Worm (Caenorhabditis elegans) whole organism, L3 larva: ENCODE measurements around the gene ugt-58.

Source experiments
- R02D3.7 ChIP-seq: fragments of 150-350 bp; optimal IDR thresholded peaks from 2 replicates; lab custom pipeline; 2014; ENCODE audit warnings: missing biosample characterization, missing genetic modification characterization
- ZK546.5 ChIP-seq: sonication (generic microtip); optimal IDR thresholded peaks from 2 replicates; lab custom pipeline; 2017; ENCODE audit warnings: missing biosample characterization, missing genetic modification characterization
- ceh-28 ChIP-seq: fragments of 150-350 bp; optimal IDR thresholded peaks from 2 replicates; lab custom pipeline; 2014; ENCODE audit warnings: missing biosample characterization, missing genetic modification reagents, missing genetic modification characterization
- ceh-82 ChIP-seq: fragments of 150-350 bp; optimal IDR thresholded peaks from 2 replicates; lab custom pipeline; 2014; ENCODE audit warnings: missing biosample characterization, missing genetic modification characterization
- ceh-9 ChIP-seq: sonication (generic microtip); optimal IDR thresholded peaks from 2 replicates; lab custom pipeline; 2018; ENCODE audit warnings: missing biosample characterization, missing genetic modification characterization
- daf-12 ChIP-seq: fragments of 150-350 bp; optimal IDR thresholded peaks from 2 replicates; lab custom pipeline; 2014; ENCODE audit warnings: missing biosample characterization, missing genetic modification reagents, missing genetic modification characterization
- egl-5 ChIP-seq: fragments of 150-350 bp; optimal IDR thresholded peaks from 2 replicates; lab custom pipeline; 2017; ENCODE audit warnings: missing biosample characterization, missing genetic modification reagents, missing genetic modification characterization, inconsistent platforms
- elt-1 ChIP-seq: fragments of 150-350 bp; optimal IDR thresholded peaks from 2 replicates; lab custom pipeline; 2014; ENCODE audit warnings: missing biosample characterization, missing genetic modification characterization
- elt-2 ChIP-seq: sonication (generic microtip); optimal IDR thresholded peaks from 2 replicates; lab custom pipeline; 2016; ENCODE audit warnings: missing genetic modification reagents, mild to moderate bottlenecking, missing genetic modification characterization, missing compliant biosample characterization
- elt-3 ChIP-seq, 3 experiments: fragments of 150-350 bp in 1 of 3; sonication (generic microtip) in 2 of 3; optimal IDR thresholded peaks; 2 replicates in 2 of 3; 4 replicates in 1 of 3; lab custom pipeline; 2014 to 2017; ENCODE audit warnings: missing biosample characterization in 3 of 3, missing genetic modification characterization in 3 of 3
- eor-1 ChIP-seq, 2 experiments: fragments of 150-350 bp; optimal IDR thresholded peaks; 2 replicates each; lab custom pipeline; 2014 to 2018; ENCODE audit warnings: missing biosample characterization in 2 of 2, missing genetic modification characterization in 2 of 2
- fkh-2 ChIP-seq: fragments of 150-350 bp; optimal IDR thresholded peaks from 2 replicates; lab custom pipeline; 2014; ENCODE audit warnings: missing biosample characterization, missing genetic modification reagents, missing genetic modification characterization
- hmg-11 ChIP-seq: sonication (generic microtip); optimal IDR thresholded peaks from 2 replicates; lab custom pipeline; 2016; ENCODE audit warnings: missing genetic modification characterization, missing compliant biosample characterization
- lin-15B ChIP-seq: fragments of 150-350 bp; optimal IDR thresholded peaks from 2 replicates; lab custom pipeline; 2014; ENCODE audit warnings: missing biosample characterization, missing genetic modification characterization
- lin-39 ChIP-seq: fragments of 150-350 bp; optimal IDR thresholded peaks from 2 replicates; lab custom pipeline; 2018; ENCODE audit warnings: missing biosample characterization, missing genetic modification reagents, missing genetic modification characterization
- lsy-12 ChIP-seq: sonication (generic microtip); optimal IDR thresholded peaks from 2 replicates; lab custom pipeline; 2016; ENCODE audit warnings: mild to moderate bottlenecking, missing genetic modification characterization, missing compliant biosample characterization
- mml-1 ChIP-seq: fragments of 150-350 bp; sonication (generic microtip); optimal IDR thresholded peaks from 3 replicates; lab custom pipeline; 2014; ENCODE audit warnings: missing biosample characterization, missing genetic modification characterization
- nfya-1 ChIP-seq: sonication (generic microtip); optimal IDR thresholded peaks from 2 replicates; lab custom pipeline; 2017; ENCODE audit warnings: missing genetic modification characterization, mild to moderate bottlenecking, missing compliant biosample characterization, antibody characterized with exemption, moderate library complexity; ENCODE audit not compliant: insufficient read depth
- nhr-11 ChIP-seq: fragments of 150-350 bp; optimal IDR thresholded peaks from 2 replicates; lab custom pipeline; 2014; ENCODE audit warnings: missing biosample characterization, missing genetic modification characterization
- nhr-12 ChIP-seq: fragments of 150-350 bp; optimal IDR thresholded peaks from 2 replicates; lab custom pipeline; 2014; ENCODE audit warnings: missing biosample characterization, missing genetic modification characterization
- nhr-23 ChIP-seq: fragments of 150-350 bp; optimal IDR thresholded peaks from 2 replicates; lab custom pipeline; 2014; ENCODE audit warnings: missing biosample characterization, missing genetic modification reagents, missing genetic modification characterization
- nhr-25 ChIP-seq: sonication (generic microtip); optimal IDR thresholded peaks from 2 replicates; lab custom pipeline; 2017; ENCODE audit warnings: missing biosample characterization, missing genetic modification characterization
- nhr-28 ChIP-seq: fragments of 150-350 bp; optimal IDR thresholded peaks from 2 replicates; lab custom pipeline; 2014; ENCODE audit warnings: missing biosample characterization, missing genetic modification characterization
- nhr-43 ChIP-seq: sonication (generic microtip); optimal IDR thresholded peaks from 2 replicates; lab custom pipeline; 2016; ENCODE audit warnings: mild to moderate bottlenecking, missing genetic modification characterization, missing compliant biosample characterization; ENCODE audit not compliant: poor library complexity, severe bottlenecking
- nhr-67 ChIP-seq: fragments of 150-350 bp; optimal IDR thresholded peaks from 2 replicates; lab custom pipeline; 2014; ENCODE audit warnings: missing biosample characterization, missing genetic modification characterization
- nhr-76 ChIP-seq: fragments of 150-350 bp; sonication (generic microtip); optimal IDR thresholded peaks from 5 replicates; lab custom pipeline; 2014; ENCODE audit warnings: missing biosample characterization, missing genetic modification characterization
- nhr-77 ChIP-seq: fragments of 150-350 bp; optimal IDR thresholded peaks from 2 replicates; lab custom pipeline; 2014; ENCODE audit warnings: missing biosample characterization, missing genetic modification characterization
- pha-4 ChIP-seq: fragments of 150-350 bp; optimal IDR thresholded peaks from 2 replicates; lab custom pipeline; 2014; ENCODE audit warnings: missing biosample characterization, missing genetic modification reagents, missing genetic modification characterization
- pqm-1 ChIP-seq: fragments of 150-350 bp; optimal IDR thresholded peaks from 2 replicates; lab custom pipeline; 2017; ENCODE audit warnings: missing biosample characterization, missing genetic modification characterization, inconsistent platforms
- sea-2 ChIP-seq: fragments of 150-350 bp; sonication (generic microtip); optimal IDR thresholded peaks from 4 replicates; lab custom pipeline; 2014; ENCODE audit warnings: missing biosample characterization, missing genetic modification reagents, missing genetic modification characterization
- snpc-4 ChIP-seq: fragments of 150-350 bp; optimal IDR thresholded peaks from 2 replicates; lab custom pipeline; 2014; ENCODE audit warnings: missing biosample characterization, missing genetic modification characterization
- tbx-2 ChIP-seq: sonication (generic microtip); optimal IDR thresholded peaks from 2 replicates; lab custom pipeline; 2016; ENCODE audit warnings: mild to moderate bottlenecking, missing genetic modification characterization, missing compliant biosample characterization
- unc-62 ChIP-seq: fragments of 150-350 bp; sonication (generic microtip); optimal IDR thresholded peaks from 4 replicates; lab custom pipeline; 2014; ENCODE audit warnings: missing biosample characterization, missing genetic modification reagents, missing genetic modification characterization
- ztf-11 ChIP-seq: fragments of 150-350 bp; optimal IDR thresholded peaks from 2 replicates; lab custom pipeline; 2014; ENCODE audit warnings: missing biosample characterization, missing genetic modification characterization
- ztf-4 ChIP-seq: fragments of 150-350 bp; optimal IDR thresholded peaks from 2 replicates; lab custom pipeline; 2014; ENCODE audit warnings: missing biosample characterization, missing genetic modification characterization

ugt-58 gene

ce11 chrII:9592737-9593136, 6.2 kb upstream of the ugt-58 start, which contains the start of gene parp-2:
Gene parp-2, plus strand, starts transcription at chrII:9593037.
- TF ChIP-seq nhr-12 (tag; lab: Kevin White, UChicago): no peak
- no peak for TF ChIP-seq mml-1 (tag; lab: Kevin White, UChicago)
- TF ChIP-seq nhr-76: no peak

ce11 chrII:9591071-9591470, 4.5 kb upstream of the ugt-58 start, which contains the start of the genes E02H1.1 and tag-124:
Gene E02H1.1, minus strand, starts transcription at chrII:9591164.
Gene tag-124, plus strand, starts transcription at chrII:9591292.
- peak; percentile 21 for TF ChIP-seq pqm-1 (tag; lab: Kevin White, UChicago)
- no peak for TF ChIP-seq unc-62 (GFP tag; lab: Kevin White, UChicago)
- no peak for TF ChIP-seq nhr-12 (tag; lab: Kevin White, UChicago)
- peak; percentile 72 for TF ChIP-seq lsy-12 (tag; lab: Kevin White, UChicago)
- TF ChIP-seq pha-4 (tag; lab: Kevin White, UChicago): peak; percentile 77
- TF ChIP-seq nfya-1 (tag; lab: Kevin White, UChicago): peak; percentile 72
- TF ChIP-seq eor-1 (tag; optimal IDR thresholded peaks at IDR 0.05; lab: Kevin White, UChicago): peak in 1 of 2 experiments; percentile 69
- TF ChIP-seq elt-1 (tag; lab: Kevin White, UChicago): no peak
- peak; percentile 17 for TF ChIP-seq elt-2 (tag; lab: Kevin White, UChicago)
- no peak for TF ChIP-seq nhr-76
- peak; percentile 34 for TF ChIP-seq nhr-11 (tag; lab: Kevin White, UChicago)
- TF ChIP-seq lin-15B: peak; percentile 76
- TF ChIP-seq nhr-23 (tag; lab: Kevin White, UChicago): peak; percentile 87
- TF ChIP-seq elt-3 (tag; optimal IDR thresholded peaks at IDR 0.05; lab: Kevin White, UChicago): no peak
- TF ChIP-seq ZK546.5 (tag; lab: Kevin White, UChicago): no peak
- no peak for TF ChIP-seq fkh-2
- TF ChIP-seq nhr-43 (tag; lab: Kevin White, UChicago): peak; percentile 92
- TF ChIP-seq nhr-77: no peak
- no peak for TF ChIP-seq ceh-9 (tag; lab: Kevin White, UChicago)
- peak; percentile 15 for TF ChIP-seq ceh-28 (tag; lab: Kevin White, UChicago)
- TF ChIP-seq hmg-11 (tag; lab: Kevin White, UChicago): peak; percentile 35
- no peak for TF ChIP-seq ztf-11
- TF ChIP-seq nhr-28 (tag; lab: Kevin White, UChicago): no peak
- TF ChIP-seq snpc-4 (tag; lab: Kevin White, UChicago): peak; percentile 62
- peak; percentile 74 for TF ChIP-seq nhr-25 (tag; lab: Kevin White, UChicago)

- TF ChIP-seq ceh-82 (tag; lab: Kevin White, UChicago) (no peak), nhr-67 (no peak), R02D3.7 (tag; lab: Kevin White, UChicago) (no peak), egl-5 (no peak), nhr-23 (tag; lab: Kevin White, UChicago) (no peak), snpc-4 (tag; lab: Kevin White, UChicago) (no peak), ztf-11 (no peak), pha-4 (tag; lab: Kevin White, UChicago) (no peak), lin-15B (no peak), sea-2 (GFP tag; lab: Kevin White, UChicago) (no peak), ztf-4 (tag; lab: Kevin White, UChicago) (no peak)
Observed at ce11 chrII:9589667-9590066, 3.1 kb upstream of the ugt-58 start, which contains the start of gene eral-1. Gene eral-1, minus strand, starts transcription at chrII:9589767.

DNA sequence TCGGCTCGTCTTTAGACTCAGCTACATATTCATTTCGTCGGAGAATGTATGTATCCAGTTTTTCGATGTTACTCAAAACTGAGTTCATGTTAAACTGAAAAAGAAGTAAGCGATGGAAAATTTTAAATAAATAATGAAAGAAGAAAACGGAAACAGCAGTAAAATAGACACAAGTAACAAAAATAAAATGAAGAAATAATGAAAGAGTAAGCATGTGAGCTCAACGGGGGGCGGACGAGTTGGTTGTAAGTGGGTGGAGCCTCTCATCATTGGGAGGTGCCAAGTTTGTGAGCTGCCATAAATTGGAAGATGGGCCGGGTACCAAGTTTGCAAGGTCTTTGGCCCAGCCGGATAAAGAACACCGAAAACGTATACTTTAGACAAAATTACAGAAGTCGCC, 3.1 kb downstream of the ugt-58 start, which contains the start of gene wee-1.1:
TSS of gene wee-1.1 (minus strand) at position 101 of the 400 bp plus-strand sequence.
- TF ChIP-seq tbx-2 (tag; lab: Kevin White, UChicago) (no peak), ZK546.5 (tag; lab: Kevin White, UChicago) (no peak), nhr-77 (no peak), eor-1 (tag; optimal IDR thresholded peaks at IDR 0.05; lab: Kevin White, UChicago) (no peak), daf-12 (tag; lab: Kevin White, UChicago) (no peak), nhr-43 (tag; lab: Kevin White, UChicago) (no peak), lin-39 (tag; lab: Kevin White, UChicago) (no peak)
